Worm (Caenorhabditis elegans): ENCODE data around the gene F44F4.3.

F44F4.3 gene

ce11 chrII:10925804-10926570 is 40.3 kb upstream of the F44F4.3 start, which contains the start of gene metr-1:
Gene metr-1 (plus strand): TSS chrII:10926561.
- TF ChIP-seq mes-2 (tag; optimal IDR thresholded peaks at IDR 0.05; ENCODE audit: poor library complexity, severe bottlenecking) (peak; percentile 89), F44E2.7 (GFP tag; IDR thresholded peaks at IDR 0.05) (no peak), fos-1 (tag; optimal IDR thresholded peaks at IDR 0.05) (no peak), unc-130 (GFP tag; optimal IDR thresholded peaks at IDR 0.05) (peak; percentile 66), unc-62 (GFP tag; optimal IDR thresholded peaks at IDR 0.05 in 1 of 2) (peak in 1 of 2 experiments; percentile 28), unc-62 (tag; optimal IDR thresholded peaks at IDR 0.05) (no peak), mdl-1 (tag; optimal IDR thresholded peaks at IDR 0.05) (peak in 1 of 2 experiments; percentile 41), Y5F2A.4 (GFP tag; optimal IDR thresholded peaks at IDR 0.05) (no peak), nhr-111 (GFP tag; optimal IDR thresholded peaks at IDR 0.05) (no peak), vab-7 (GFP tag; IDR thresholded peaks at IDR 0.05) (no peak), nhr-28 (tag; optimal IDR thresholded peaks at IDR 0.05) (peak; percentile 32), lim-7 (GFP tag; IDR thresholded peaks at IDR 0.05) (0 out of 2 replicates have a peak, but pooled peaks have one; percentile 23), mdt-29 (GFP tag; IDR thresholded peaks at IDR 0.05) (no peak), dpl-1 (GFP tag; optimal IDR thresholded peaks at IDR 0.05) (peak; percentile 83), daf-16 (GFP tag; optimal IDR thresholded peaks at IDR 0.05) (no peak), daf-16 (tag; optimal IDR thresholded peaks at IDR 0.05) (peak; percentile 63), ztf-7 (tag; optimal IDR thresholded peaks at IDR 0.05) (no peak), hmg-1.1 (GFP tag; IDR thresholded peaks at IDR 0.05) (0 out of 2 replicates have a peak, but pooled peaks have one; percentile 15), ceh-32 (tag; optimal IDR thresholded peaks at IDR 0.05; ENCODE audit: poor library complexity) (no peak), aha-1 (tag) (no peak), egl-43 (GFP tag; IDR thresholded peaks at IDR 0.05) (no peak), lin-38 (GFP tag; IDR thresholded peaks at IDR 0.05) (peak; percentile 43), hlh-11 (tag; optimal IDR thresholded peaks at IDR 0.05) (peak; percentile 60), rbr-2 (tag; optimal IDR thresholded peaks at IDR 0.05) (no peak), ZK337.2 (GFP tag; IDR thresholded peaks at IDR 0.05) (0 out of 2 replicates have a peak, but pooled peaks have one; percentile 34), mxl-3 (GFP tag; optimal IDR thresholded peaks at IDR 0.05) (peak; percentile 74), hlh-30 (tag; optimal IDR thresholded peaks at IDR 0.05; ENCODE audit: insufficient read depth) (peak; percentile 55), pqm-1 (tag; optimal IDR thresholded peaks at IDR 0.05) (no peak), snpc-1.2 (GFP tag; IDR thresholded peaks at IDR 0.05) (no peak; the same call in 1 of the 2 replicates), lsy-2 (tag; optimal IDR thresholded peaks at IDR 0.05) (peak in 1 of 2 experiments; percentile 55), madf-5 (GFP tag; IDR thresholded peaks at IDR 0.05) (no peak), duxl-1 (tag; optimal IDR thresholded peaks at IDR 0.05; ENCODE audit: poor library complexity) (no peak), nhr-11 (tag; optimal IDR thresholded peaks at IDR 0.05) (no peak), jun-1 (tag; optimal IDR thresholded peaks at IDR 0.05) (no peak)

- no peak for TF ChIP-seq ztf-11 (tag; optimal IDR thresholded peaks at IDR 0.05)
- peak in 1 of 2 experiments; percentile 82 for TF ChIP-seq mdl-1 (tag; optimal IDR thresholded peaks at IDR 0.05)
- no peak for TF ChIP-seq zag-1 (tag; optimal IDR thresholded peaks at IDR 0.05)
- TF ChIP-seq attf-4 (tag; optimal IDR thresholded peaks at IDR 0.05), result no peak
- no peak for TF ChIP-seq madf-9 (GFP tag; conservative IDR thresholded peaks at IDR 0.05)
- no peak for TF ChIP-seq zip-11 (GFP tag; IDR thresholded peaks at IDR 0.05)
- no peak for TF ChIP-seq lin-29 (GFP tag; IDR thresholded peaks at IDR 0.05)
- no peak for TF ChIP-seq arid-1 (GFP tag; conservative IDR thresholded peaks at IDR 0.05)
- no peak for TF ChIP-seq mxl-2 (GFP tag; conservative IDR thresholded peaks at IDR 0.05)
- no peak for TF ChIP-seq unc-62 (GFP tag; optimal IDR thresholded peaks at IDR 0.05 in 1 of 2)
- no peak for TF ChIP-seq unc-62 (tag; optimal IDR thresholded peaks at IDR 0.05)
- TF ChIP-seq egl-27 (tag; optimal IDR thresholded peaks at IDR 0.05), result no peak
- no peak for TF ChIP-seq F44E2.7 (GFP tag; IDR thresholded peaks at IDR 0.05)
- TF ChIP-seq jun-1 (tag; optimal IDR thresholded peaks at IDR 0.05), result no peak
- TF ChIP-seq nhr-42 (GFP tag; IDR thresholded peaks at IDR 0.05), result no peak
- TF ChIP-seq nhr-237 (tag; optimal IDR thresholded peaks at IDR 0.05), result no peak
- TF ChIP-seq daf-12 (tag; optimal IDR thresholded peaks at IDR 0.05), result no peak
- TF ChIP-seq unc-39 (tag; optimal IDR thresholded peaks at IDR 0.05), result no peak
- no peak for TF ChIP-seq cey-2 (tag; optimal IDR thresholded peaks at IDR 0.05; ENCODE audit: borderline replicate concordance, insufficient read depth)
- no peak for TF ChIP-seq rbr-2 (tag; optimal IDR thresholded peaks at IDR 0.05)
- no peak for TF ChIP-seq snpc-4 (tag; optimal IDR thresholded peaks at IDR 0.05)
- TF ChIP-seq hlh-30 (tag; optimal IDR thresholded peaks at IDR 0.05; ENCODE audit: insufficient read depth), result peak; percentile 78
- no peak for TF ChIP-seq nhr-41 (GFP tag; IDR thresholded peaks at IDR 0.05)
These were observed 39.0 kb upstream of the F44F4.3 start for ce11 chrII:10924669-10925068.
